Fruit fly (Drosophila melanogaster): Measurements from ENCODE around the gene Syn.
A peak's percentile ranks its signal among the peaks of the same experiment; 100 is the strongest.

Gene Syn

DNA sequence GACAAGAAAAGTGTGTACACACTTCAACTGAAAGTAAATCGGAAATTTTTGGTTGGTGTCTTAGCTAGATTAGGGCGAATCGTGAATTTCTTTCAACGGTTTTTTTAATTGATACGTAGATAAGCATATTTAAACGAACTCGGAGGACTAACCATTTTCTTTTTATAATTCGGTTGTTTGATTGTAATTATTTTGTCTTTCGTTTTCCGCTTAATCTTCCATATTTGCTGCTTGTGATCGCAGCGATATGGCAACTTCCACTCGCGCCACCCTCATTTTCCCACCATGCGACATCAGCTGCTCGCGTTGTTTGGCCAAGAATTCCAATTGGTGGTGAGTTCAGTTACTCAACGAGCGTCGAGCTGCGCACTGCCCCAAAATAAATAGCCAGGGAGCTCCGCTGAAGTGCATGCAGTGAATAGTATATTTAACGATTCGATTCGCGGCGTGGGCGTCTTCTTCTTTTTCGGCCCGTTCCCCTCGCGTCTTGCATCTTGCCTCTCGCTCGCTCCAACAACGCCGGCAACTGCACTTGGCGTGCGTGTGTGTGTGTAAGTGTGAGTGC lies 73.6 kb downstream of the Syn start, which contains the start of gene Nuak (continued):
- TF ChIP-seq CG18262 (tag; optimal IDR thresholded peaks at IDR 0.05) (peak; percentile 84), CG10267 (tag; optimal IDR thresholded peaks at IDR 0.05) (peak; percentile 81), CG15011 (GFP tag; optimal IDR thresholded peaks at IDR 0.05) (peak; percentile 66), stwl (tag; optimal IDR thresholded peaks at IDR 0.05) (peak; percentile 94), CG11085 (GFP tag; IDR thresholded peaks at IDR 0.05) (no peak), NfI (GFP tag; optimal IDR thresholded peaks at IDR 0.05) (peak; percentile 87), CG13296 (GFP tag; optimal IDR thresholded peaks at IDR 0.05) (peak; percentile 45), sens (GFP tag) (peak; percentile 98), Stat92E (GFP tag; optimal IDR thresholded peaks at IDR 0.05) (peak in 1 of 3 experiments; percentile 81), CG8765 (GFP tag; IDR thresholded peaks at IDR 0.05) (no peak), NFAT (GFP tag; IDR thresholded peaks at IDR 0.05) (no peak), CG4730 (GFP tag; IDR thresholded peaks at IDR 0.05) (no peak), CG11504 (tag; optimal IDR thresholded peaks at IDR 0.05) (peak; percentile 80), danr (GFP tag; IDR thresholded peaks at IDR 0.05) (no peak), Dfd (GFP tag; optimal IDR thresholded peaks at IDR 0.05) (peak in 1 of 2 experiments; percentile 77), YL-1 (GFP tag; optimal IDR thresholded peaks at IDR 0.05) (peak; percentile 46), lilli (GFP tag; optimal IDR thresholded peaks at IDR 0.05) (peak; percentile 97), Xbp1 (GFP tag; optimal IDR thresholded peaks at IDR 0.05) (peak; percentile 95), TFAM (GFP tag; optimal IDR thresholded peaks at IDR 0.05) (no peak), E2f2 (GFP tag; IDR thresholded peaks at IDR 0.05) (no peak), CG12104 (GFP tag; optimal IDR thresholded peaks at IDR 0.05) (peak; percentile 71), Vsx1 (GFP tag; optimal IDR thresholded peaks at IDR 0.05) (peak; percentile 7), CG10543 (GFP tag; optimal IDR thresholded peaks at IDR 0.05) (peak; percentile 89), CG7963 (GFP tag; IDR thresholded peaks at IDR 0.05; ENCODE audit: partially characterized antibody) (no peak), phol (tag; optimal IDR thresholded peaks at IDR 0.05) (peak; percentile 93), jumu (GFP tag; optimal IDR thresholded peaks at IDR 0.05) (peak; percentile 98), CG14710 (tag; optimal IDR thresholded peaks at IDR 0.05) (peak; percentile 100), pb (GFP tag; optimal IDR thresholded peaks at IDR 0.05) (peak; percentile 78), Bteb2 (GFP tag; optimal IDR thresholded peaks at IDR 0.05) (peak; percentile 86), Dbx (GFP tag; IDR thresholded peaks at IDR 0.05) (no peak), pum (GFP tag; optimal IDR thresholded peaks at IDR 0.05) (peak; percentile 95), CG4854 (GFP tag; optimal IDR thresholded peaks at IDR 0.05) (peak; percentile 63), prd (optimal IDR thresholded peaks at IDR 0.05) (no peak), prd (GFP tag; IDR thresholded peaks at IDR 0.05) (no peak), CG4360 (GFP tag; IDR thresholded peaks at IDR 0.05) (no peak), Drgx (GFP tag; IDR thresholded peaks at IDR 0.05) (no peak), croc (GFP tag; conservative IDR thresholded peaks at IDR 0.05) (peak; percentile 71), Optix (GFP tag; IDR thresholded peaks at IDR 0.05) (no peak), otp (GFP tag; IDR thresholded peaks at IDR 0.05) (no peak), pfk (GFP tag; optimal IDR thresholded peaks at IDR 0.05) (peak; percentile 38), CG13287 (GFP tag; IDR thresholded peaks at IDR 0.05; ENCODE audit: partially characterized antibody) (no peak), pzg (GFP tag; optimal IDR thresholded peaks at IDR 0.05) (peak; percentile 90), zfh2 (GFP tag; optimal IDR thresholded peaks at IDR 0.05) (peak; percentile 98), Dip2 (GFP tag; IDR thresholded peaks at IDR 0.05) (no peak), CG11247 (GFP tag; IDR thresholded peaks at IDR 0.05) (no peak), CG2678 (tag; optimal IDR thresholded peaks at IDR 0.05) (peak; percentile 82), CG11723 (GFP tag; optimal IDR thresholded peaks at IDR 0.05) (peak; percentile 68), wek (GFP tag; optimal IDR thresholded peaks at IDR 0.05) (peak; percentile 42), lov (optimal IDR thresholded peaks at IDR 0.05) (no peak), lov (GFP tag; IDR thresholded peaks at IDR 0.05) (no peak), HmgD (GFP tag; optimal IDR thresholded peaks at IDR 0.05) (peak; percentile 88)

Measured in whole organism, embryonic.